Worm (Caenorhabditis elegans) whole organism, young adult: ENCODE results near the gene fbxb-115.

Experiments
- B0035.1 ChIP-seq: sonication (generic microtip); optimal IDR thresholded peaks from 2 replicates; lab custom pipeline; 2016; ENCODE audit warnings: missing genetic modification characterization, mild to moderate bottlenecking, missing compliant biosample characterization, missing genotype, missing genetic modification reagents
- ama-1 ChIP-seq, 3 experiments: fragments of 150-350 bp in 1 of 3; sonication (generic microtip) in 2 of 3; optimal IDR thresholded peaks; 2 replicates each; lab custom pipeline; 2014 to 2018; ENCODE audit warnings: missing biosample characterization in 2 of 3, missing genetic modification characterization in 2 of 3, missing genetic modification reagents in 2 of 3
- hlh-26 ChIP-seq: fragments of 200-800 bp; sonication (Bioruptor generic); conservative IDR thresholded peaks from 2 replicates; pipeline ENCODE4 v1.3.6; 2022; ENCODE audit warnings: missing genetic modification reagents, missing genetic modification characterization, missing compliant biosample characterization
- let-526 ChIP-seq: fragments of 200-800 bp; sonication (Bioruptor generic); IDR thresholded peaks from 2 replicates; pipeline ENCODE4 v1.3.6; 2022; ENCODE audit warnings: missing genetic modification reagents, missing genetic modification characterization, missing compliant biosample characterization
- nhr-80 ChIP-seq: sonication (generic microtip); optimal IDR thresholded peaks from 2 replicates; lab custom pipeline; 2016; ENCODE audit warnings: missing genetic modification characterization, missing compliant biosample characterization
- unc-62 ChIP-seq: fragments of 150-350 bp; optimal IDR thresholded peaks from 2 replicates; lab custom pipeline; 2014; ENCODE audit warnings: missing biosample characterization, missing genetic modification reagents, missing genetic modification characterization

DNA sequence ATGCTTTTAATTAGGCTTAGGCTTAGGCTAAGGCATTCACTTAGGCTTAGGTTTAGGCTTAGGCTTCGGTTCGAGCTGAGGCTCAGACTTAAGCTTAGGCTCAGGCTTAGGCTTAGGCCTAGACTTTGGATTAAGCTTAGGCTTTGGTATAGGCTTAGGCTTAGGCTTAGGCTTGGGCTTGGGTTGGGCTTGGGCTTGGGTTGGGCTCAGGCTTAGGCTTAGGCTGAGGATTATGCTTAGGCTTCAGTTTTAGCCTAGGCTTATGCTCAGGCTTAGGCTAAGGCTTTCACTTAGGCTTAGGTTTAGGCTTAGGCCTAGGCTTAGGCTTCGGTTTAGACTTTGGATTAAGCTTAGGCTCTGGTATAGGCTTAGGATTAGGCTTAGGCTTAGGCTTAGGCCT lies 8.9 kb downstream of the fbxb-115 start:
- TF ChIP-seq B0035.1 (tag; lab: Kevin White, UChicago): no peak
- TF ChIP-seq ama-1 (optimal IDR thresholded peaks at IDR 0.05; lab: Kevin White, UChicago): no peak
- no peak for TF ChIP-seq ama-1 (GFP tag; optimal IDR thresholded peaks at IDR 0.05; lab: Kevin White, UChicago)
- no peak for TF ChIP-seq hlh-26
- TF ChIP-seq let-526: no peak
- no peak for TF ChIP-seq nhr-80 (tag; lab: Kevin White, UChicago)
- no peak for TF ChIP-seq unc-62 (GFP tag; lab: Kevin White, UChicago)
